Fruit fly (Drosophila melanogaster) whole organism, pupa: ENCODE data around the gene CG9590.

Source experiments
- CG10348 ChIP-seq: fragments of 200-800 bp; sonication (Bioruptor generic); IDR thresholded peaks from 2 replicates; pipeline ENCODE4 v1.3.6; 2022; ENCODE audit warnings: missing biosample characterization, missing genetic modification characterization
- CG12605 ChIP-seq: fragments of 200-800 bp; sonication (Bioruptor generic); IDR thresholded peaks from 2 replicates; pipeline ENCODE4 v1.3.6; 2022; ENCODE audit warnings: missing biosample characterization, missing genetic modification characterization
- CG13204 ChIP-seq: fragments of 200-800 bp; sonication (Bioruptor generic); optimal IDR thresholded peaks from 2 replicates; lab custom pipeline; 2018; ENCODE audit warnings: missing biosample characterization, mild to moderate bottlenecking, missing genetic modification characterization, moderate library complexity
- CG14655 ChIP-seq: fragments of 200-800 bp; sonication (Bioruptor generic); optimal IDR thresholded peaks from 3 replicates; lab custom pipeline; 2017; ENCODE audit warnings: mild to moderate bottlenecking, missing biosample characterization, missing genetic modification reagents, missing genetic modification characterization
- CG15710 ChIP-seq: fragments of 200-800 bp; sonication (Bioruptor generic); optimal IDR thresholded peaks from 2 replicates; lab custom pipeline; 2018; ENCODE audit warnings: missing biosample characterization, mild to moderate bottlenecking, missing genetic modification characterization, moderate library complexity
- CG17806 ChIP-seq: fragments of 200-800 bp; sonication (Bioruptor generic); optimal IDR thresholded peaks from 2 replicates; lab custom pipeline; 2018; ENCODE audit warnings: missing biosample characterization, mild to moderate bottlenecking, missing genetic modification characterization, moderate library complexity
- CG32121 ChIP-seq: fragments of 200-800 bp; sonication (Bioruptor generic); IDR thresholded peaks from 2 replicates; pipeline ENCODE4 v1.3.6; 2022; ENCODE audit warnings: missing biosample characterization, missing genetic modification characterization
- CG34367 ChIP-seq: fragments of 200-800 bp; sonication (Bioruptor generic); optimal IDR thresholded peaks from 2 replicates; lab custom pipeline; 2018; ENCODE audit warnings: missing biosample characterization, mild to moderate bottlenecking, missing genetic modification characterization
- CG4496 ChIP-seq: fragments of 200-800 bp; sonication (Bioruptor generic); IDR thresholded peaks from 3 replicates; pipeline ENCODE4 v1.3.6; 2022; ENCODE audit warnings: missing biosample characterization, missing genetic modification characterization
- CG8159 ChIP-seq: fragments of 200-800 bp; sonication (Bioruptor generic); optimal IDR thresholded peaks from 3 replicates; lab custom pipeline; 2018; ENCODE audit warnings: missing biosample characterization, mild to moderate bottlenecking, missing genetic modification characterization, moderate library complexity
- CG8301 ChIP-seq: fragments of 200-800 bp; sonication (Bioruptor generic); optimal IDR thresholded peaks from 2 replicates; lab custom pipeline; 2018; ENCODE audit warnings: missing biosample characterization, mild to moderate bottlenecking, missing genetic modification characterization
- CG9948 ChIP-seq: fragments of 200-800 bp; sonication (Bioruptor generic); optimal IDR thresholded peaks from 2 replicates; lab custom pipeline; 2018; ENCODE audit warnings: missing biosample characterization, mild to moderate bottlenecking, missing genetic modification characterization, moderate library complexity
- D1 ChIP-seq: fragments of 200-800 bp; sonication (Bioruptor generic); optimal IDR thresholded peaks from 2 replicates; lab custom pipeline; 2018; ENCODE audit warnings: missing biosample characterization, mild to moderate bottlenecking, missing genetic modification characterization, moderate library complexity
- EcR ChIP-seq: fragments of 200-800 bp; sonication (Bioruptor generic); optimal IDR thresholded peaks from 3 replicates; lab custom pipeline; 2019; ENCODE audit warnings: missing biosample characterization, missing genetic modification characterization, mild to moderate bottlenecking, moderate library complexity, missing genetic modification reagents
- Ets98B ChIP-seq: fragments of 200-800 bp; sonication (Bioruptor generic); IDR thresholded peaks from 2 replicates; pipeline ENCODE4 v1.3.6; 2022; ENCODE audit warnings: missing biosample characterization, missing genetic modification characterization
- Pif1A ChIP-seq: fragments of 200-800 bp; sonication (Bioruptor generic); optimal IDR thresholded peaks from 3 replicates; lab custom pipeline; 2016; ENCODE audit warnings: missing biosample characterization, missing genetic modification characterization
- Pif1B ChIP-seq: fragments of 200-800 bp; sonication (Bioruptor generic); optimal IDR thresholded peaks from 3 replicates; lab custom pipeline; 2016; ENCODE audit warnings: missing biosample characterization, missing genetic modification characterization
- Snoo ChIP-seq: fragments of 200-800 bp; sonication (Bioruptor generic); optimal IDR thresholded peaks from 3 replicates; lab custom pipeline; 2017; ENCODE audit warnings: missing biosample characterization, mild to moderate bottlenecking, missing genetic modification characterization, inconsistent platforms
- fd96Ca ChIP-seq: fragments of 200-800 bp; sonication (Bioruptor generic); IDR thresholded peaks from 3 replicates; pipeline ENCODE4 v1.3.6; 2022; ENCODE audit warnings: missing biosample characterization, missing genetic modification characterization
- gl ChIP-seq: fragments of 200-800 bp; sonication (Bioruptor generic); optimal IDR thresholded peaks from 2 replicates; lab custom pipeline; 2018; ENCODE audit warnings: missing biosample characterization, mild to moderate bottlenecking, missing genetic modification characterization
- rn ChIP-seq: fragments of 200-800 bp; sonication (Bioruptor generic); IDR thresholded peaks from 2 replicates; pipeline ENCODE4 v1.3.6; 2022; ENCODE audit warnings: missing biosample characterization, missing genetic modification characterization

Gene CG9590

dm6 chr3R:15774128-15774527 is 12.4 kb upstream of the CG9590 start, which contains the start of gene Ttc26:
Gene Ttc26, plus strand, starts transcription at chr3R:15774416.
- no peak for TF ChIP-seq D1 (tag; lab: Kevin White, UChicago)
- no peak for TF ChIP-seq CG32121 (GFP tag; lab: Robert Waterston, UW)
- TF ChIP-seq Ets98B (GFP tag; lab: Robert Waterston, UW): no peak
- TF ChIP-seq CG34367 (tag; lab: Kevin White, UChicago): no peak
- no peak for TF ChIP-seq CG12605 (GFP tag; lab: Robert Waterston, UW)
- no peak for TF ChIP-seq EcR (GFP tag; lab: Kevin White, UChicago)
- TF ChIP-seq CG4496 (GFP tag; lab: Robert Waterston, UW): no peak
- TF ChIP-seq rn: no peak
- no peak for TF ChIP-seq CG15710 (tag; lab: Kevin White, UChicago)
- no peak for TF ChIP-seq gl
- TF ChIP-seq CG17806 (tag; lab: Kevin White, UChicago): no peak
- no peak for TF ChIP-seq CG13204 (GFP tag; lab: Kevin White, UChicago)

- TF ChIP-seq CG34367 (tag; lab: Kevin White, UChicago) (no peak), fd96Ca (GFP tag; lab: Robert Waterston, UW) (no peak), Ets98B (GFP tag; lab: Robert Waterston, UW) (no peak), CG9948 (tag; lab: Kevin White, UChicago) (no peak), CG32121 (GFP tag; lab: Robert Waterston, UW) (no peak), CG13204 (GFP tag; lab: Kevin White, UChicago) (no peak), D1 (tag; lab: Kevin White, UChicago) (no peak), CG15710 (tag; lab: Kevin White, UChicago) (no peak), CG12605 (GFP tag; lab: Robert Waterston, UW) (no peak), CG17806 (tag; lab: Kevin White, UChicago) (no peak), Snoo (tag; lab: Kevin White, UChicago) (no peak), EcR (GFP tag; lab: Kevin White, UChicago) (no peak), CG10348 (no peak), CG14655 (GFP tag; lab: Kevin White, UChicago) (no peak), CG8159 (tag; lab: Kevin White, UChicago) (no peak), rn (no peak), CG8301 (no peak)
Measured at dm6 chr3R:15775242-15775641, 11.3 kb upstream of the CG9590 start, which contains the start of gene CG45207. Gene CG45207, minus strand, starts transcription at chr3R:15775342.

dm6 chr3R:15779505-15779904 is 7.0 kb upstream of the CG9590 start, which contains the start of gene CG5614:
Gene CG5614, plus strand, starts transcription at chr3R:15779805.
- TF ChIP-seq gl: no peak
- no peak for TF ChIP-seq CG32121 (GFP tag; lab: Robert Waterston, UW)
- TF ChIP-seq fd96Ca (GFP tag; lab: Robert Waterston, UW): no peak
- no peak for TF ChIP-seq CG8301
- no peak for TF ChIP-seq CG9948 (tag; lab: Kevin White, UChicago)
- no peak for TF ChIP-seq D1 (tag; lab: Kevin White, UChicago)
- TF ChIP-seq EcR (GFP tag; lab: Kevin White, UChicago): no peak
- no peak for TF ChIP-seq Pif1A (GFP tag; lab: Kevin White, UChicago)
- no peak for TF ChIP-seq CG15710 (tag; lab: Kevin White, UChicago)
- no peak for TF ChIP-seq CG12605 (GFP tag; lab: Robert Waterston, UW)
- TF ChIP-seq CG8159 (tag; lab: Kevin White, UChicago): no peak
- no peak for TF ChIP-seq CG14655 (GFP tag; lab: Kevin White, UChicago)
- TF ChIP-seq, all 21 proteins: peak for 0

- TF ChIP-seq CG15710 (tag; lab: Kevin White, UChicago) (no peak), EcR (GFP tag; lab: Kevin White, UChicago) (no peak)
Measured at dm6 chr3R:15784298-15784697, 2.2 kb upstream of the CG9590 start.

DNA sequence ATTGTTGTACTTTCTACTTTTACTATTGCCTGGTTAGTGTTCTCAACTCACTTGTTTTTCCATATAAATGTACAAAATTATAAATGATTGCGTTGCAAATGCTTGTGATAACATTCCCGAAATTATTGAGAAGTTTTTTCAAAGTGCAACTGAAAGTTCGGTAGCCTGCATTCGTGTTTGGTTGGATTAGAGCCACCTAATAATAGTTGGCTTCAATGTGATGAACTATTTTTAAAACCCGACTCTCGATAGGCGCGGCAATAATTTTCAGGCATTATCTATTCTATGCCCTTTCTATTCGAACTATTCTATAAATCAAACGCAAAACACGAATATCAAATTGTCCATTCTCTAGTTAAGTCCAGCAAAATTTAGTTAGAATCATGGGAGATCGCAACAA is 1.7 kb downstream of the CG9590 start, which contains the start of gene Uros2:
Gene Uros2, plus strand, starts transcription at position 301 of the 400 bp plus-strand sequence.
- no peak for TF ChIP-seq CG32121 (GFP tag; lab: Robert Waterston, UW)
- TF ChIP-seq Pif1B (GFP tag; lab: Kevin White, UChicago): no peak
- TF ChIP-seq Snoo (tag; lab: Kevin White, UChicago): no peak
- no peak for TF ChIP-seq Pif1A (GFP tag; lab: Kevin White, UChicago)
- no peak for TF ChIP-seq D1 (tag; lab: Kevin White, UChicago)
- TF ChIP-seq gl: no peak
- TF ChIP-seq CG12605 (GFP tag; lab: Robert Waterston, UW): no peak
- no peak for TF ChIP-seq CG14655 (GFP tag; lab: Kevin White, UChicago)
- TF ChIP-seq CG9948 (tag; lab: Kevin White, UChicago): no peak
- TF ChIP-seq CG34367 (tag; lab: Kevin White, UChicago): no peak
- TF ChIP-seq CG8159 (tag; lab: Kevin White, UChicago): no peak
- no peak for TF ChIP-seq CG17806 (tag; lab: Kevin White, UChicago)
- TF ChIP-seq CG10348: no peak
- no peak for TF ChIP-seq rn

- TF ChIP-seq Ets98B (GFP tag; lab: Robert Waterston, UW) (no peak), rn (no peak), Pif1B (GFP tag; lab: Kevin White, UChicago) (no peak), fd96Ca (GFP tag; lab: Robert Waterston, UW) (no peak), Snoo (tag; lab: Kevin White, UChicago) (no peak), CG9948 (tag; lab: Kevin White, UChicago) (no peak), CG4496 (GFP tag; lab: Robert Waterston, UW) (no peak)
Measured at dm6 chr3R:15792427-15792826, 5.9 kb downstream of the CG9590 start, which contains the start of gene Acyp2. Gene Acyp2, plus strand, starts transcription at chr3R:15792688.
